Worm (Caenorhabditis elegans) whole organism, young adult: ENCODE measurements around the gene T01B7.5.

Source experiments
- Y53F4B.3 ChIP-seq: fragments of 200-800 bp; sonication (Bioruptor generic); IDR thresholded peaks from 2 replicates; pipeline ENCODE4 v1.3.6; 2022; ENCODE audit warnings: missing genetic modification reagents, missing genetic modification characterization, missing compliant biosample characterization
- ama-1 ChIP-seq, 3 experiments: fragments of 150-350 bp in 1 of 3; sonication (generic microtip) in 2 of 3; optimal IDR thresholded peaks; 2 replicates each; lab custom pipeline; 2014 to 2018; ENCODE audit warnings: missing biosample characterization in 2 of 3, missing genetic modification characterization in 2 of 3, missing genetic modification reagents in 2 of 3
- cebp-1 ChIP-seq, 2 experiments: fragments of 200-800 bp in 1 of 2; sonication (Bioruptor generic) in 1 of 2; sonication (generic microtip) in 1 of 2; IDR thresholded peaks in 1 of 2; optimal IDR thresholded peaks in 1 of 2; 2 replicates each; pipeline versions ENCODE4 v1.3.6 to Lab custom; 2017 to 2022; ENCODE audit warnings: missing compliant biosample characterization in 2 of 2, missing genetic modification characterization in 2 of 2, mild to moderate bottlenecking in 1 of 2, missing genetic modification reagents in 1 of 2, moderate library complexity in 1 of 2
- gei-17 ChIP-seq: fragments of 200-800 bp; sonication (Bioruptor generic); optimal IDR thresholded peaks from 2 replicates; lab custom pipeline; 2018; ENCODE audit warnings: mild to moderate bottlenecking, missing genetic modification characterization, missing compliant biosample characterization

DNA sequence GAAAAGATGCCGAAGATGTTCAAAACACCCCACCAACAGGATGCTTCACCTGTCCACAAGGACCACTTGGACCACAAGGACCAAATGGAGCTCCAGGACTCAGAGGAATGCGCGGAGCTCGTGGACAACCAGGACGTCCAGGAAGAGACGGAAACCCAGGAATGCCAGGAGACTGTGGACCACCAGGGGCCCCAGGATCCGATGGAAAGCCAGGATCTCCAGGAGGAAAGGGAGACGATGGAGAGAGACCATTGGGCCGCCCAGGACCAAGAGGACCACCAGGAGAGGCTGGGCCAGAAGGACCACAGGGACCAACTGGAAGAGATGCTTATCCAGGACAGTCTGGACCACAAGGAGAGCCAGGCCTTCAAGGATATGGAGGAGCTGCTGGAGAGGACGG lies 17.0 kb downstream of the T01B7.5 start:
- TF ChIP-seq gei-17 (no peak), ama-1 (optimal IDR thresholded peaks at IDR 0.05; lab: Kevin White, UChicago) (no peak), ama-1 (GFP tag; optimal IDR thresholded peaks at IDR 0.05; lab: Kevin White, UChicago) (no peak), Y53F4B.3 (GFP tag; lab: Robert Waterston, UW) (no peak), cebp-1 (GFP tag; IDR thresholded peaks at IDR 0.05; lab: Robert Waterston, UW) (no peak), cebp-1 (tag; optimal IDR thresholded peaks at IDR 0.05; lab: Kevin White, UChicago) (no peak)
